Fruit fly (Drosophila melanogaster) whole organism, wandering third instar larva: Measurements from ENCODE around the gene cav.

Experiments
- Abd-B ChIP-seq: fragments of >200 bp; optimal IDR thresholded peaks from 2 replicates; lab custom pipeline; 2017; ENCODE audit warnings: missing biosample characterization, missing genetic modification characterization
- CG32264 ChIP-seq: fragments of 200-800 bp; sonication (Bioruptor generic); optimal IDR thresholded peaks from 2 replicates; lab custom pipeline; 2016; ENCODE audit warnings: missing biosample characterization, missing genetic modification characterization
- CG9705 ChIP-seq: fragments of 200-800 bp; sonication (Bioruptor generic); optimal IDR thresholded peaks from 2 replicates; lab custom pipeline; 2018; ENCODE audit warnings: missing biosample characterization, mild to moderate bottlenecking, missing genetic modification characterization
- Dfd ChIP-seq: fragments of >200 bp; optimal IDR thresholded peaks from 2 replicates; lab custom pipeline; 2017; ENCODE audit warnings: missing biosample characterization, missing genetic modification characterization
- Dif ChIP-seq: fragments of 200-275, 200-300 bp; sonication (Bioruptor generic); optimal IDR thresholded peaks from 2 replicates; lab custom pipeline; 2018; ENCODE audit warnings: missing biosample characterization, missing genetic modification characterization; ENCODE audit not compliant: partially characterized antibody
- GATAd ChIP-seq: sonication (Bioruptor generic); optimal IDR thresholded peaks from 2 replicates; lab custom pipeline; 2016; ENCODE audit warnings: missing biosample characterization, missing genetic modification characterization
- HLH106 ChIP-seq: fragments of 200-800 bp; optimal IDR thresholded peaks from 3 replicates; lab custom pipeline; 2019; ENCODE audit warnings: missing biosample characterization, mild to moderate bottlenecking, missing genetic modification characterization, moderate library complexity
- Hr78 ChIP-seq: fragments of >200 bp; optimal IDR thresholded peaks from 2 replicates; lab custom pipeline; 2017; ENCODE audit warnings: missing biosample characterization, missing genetic modification characterization
- Hr83 ChIP-seq: fragments of 200-300 bp; sonication (Bioruptor generic); optimal IDR thresholded peaks from 2 replicates; lab custom pipeline; 2016; ENCODE audit warnings: missing biosample characterization, mild to moderate bottlenecking, missing genetic modification characterization, moderate library complexity; ENCODE audit not compliant: poor library complexity, severe bottlenecking
- Jra ChIP-seq: sonication (Bioruptor generic); optimal IDR thresholded peaks from 2 replicates; lab custom pipeline; 2016; ENCODE audit warnings: missing biosample characterization, missing genetic modification characterization
- Mio ChIP-seq: sonication (Bioruptor generic); optimal IDR thresholded peaks from 2 replicates; lab custom pipeline; 2016; ENCODE audit warnings: missing biosample characterization, missing genetic modification characterization
- Myc ChIP-seq: fragments of >200 bp; optimal IDR thresholded peaks from 2 replicates; lab custom pipeline; 2017
- N ChIP-seq: fragments of >200 bp; optimal IDR thresholded peaks from 2 replicates; lab custom pipeline; 2018; ENCODE audit warnings: missing biosample characterization, missing external identifiers, missing genetic modification characterization
- OdsH ChIP-seq: fragments of 200-800 bp; sonication (Bioruptor generic); optimal IDR thresholded peaks from 2 replicates; lab custom pipeline; 2016; ENCODE audit warnings: missing biosample characterization, mild to moderate bottlenecking, missing genetic modification characterization
- Rel ChIP-seq, 2 experiments: fragments of 200-800 bp; sonication (Bioruptor generic) in 1 of 2; optimal IDR thresholded peaks; 2 replicates in 1 of 2; 3 replicates in 1 of 2; lab custom pipeline; 2016 to 2019; ENCODE audit warnings: mild to moderate bottlenecking in 2 of 2, missing biosample characterization in 2 of 2, missing genetic modification characterization in 2 of 2, moderate library complexity in 1 of 2
- Sp1 ChIP-seq: fragments of 200-800 bp; sonication (Bioruptor generic); optimal IDR thresholded peaks from 3 replicates; lab custom pipeline; 2019; ENCODE audit warnings: missing biosample characterization, mild to moderate bottlenecking, missing genetic modification characterization, moderate library complexity
- Vsx2 ChIP-seq: fragments of 200-300, 225-300 bp; sonication (Bioruptor generic); optimal IDR thresholded peaks from 2 replicates; lab custom pipeline; 2018; ENCODE audit warnings: missing biosample characterization, missing genetic modification characterization; ENCODE audit not compliant: partially characterized antibody
- br ChIP-seq: fragments of 200-800 bp; sonication (Bioruptor generic); optimal IDR thresholded peaks from 2 replicates; lab custom pipeline; 2016; ENCODE audit warnings: missing biosample characterization, missing genetic modification characterization
- brk ChIP-seq: fragments of 200-800 bp; sonication (Bioruptor generic); optimal IDR thresholded peaks from 2 replicates; lab custom pipeline; 2016; ENCODE audit warnings: missing biosample characterization, mild to moderate bottlenecking, missing genetic modification characterization
- dl ChIP-seq, 2 experiments: fragments of 175-275, 200-275 bp in 1 of 2; fragments of 200-275 bp in 1 of 2; sonication (Bioruptor generic); optimal IDR thresholded peaks; lab custom pipeline; 2018; ENCODE audit warnings: mild to moderate bottlenecking in 2 of 2, missing biosample characterization in 2 of 2, missing genetic modification characterization in 2 of 2, moderate library complexity in 2 of 2; ENCODE audit not compliant: partially characterized antibody in 2 of 2, insufficient read depth in 1 of 2
- dsf ChIP-seq: sonication (Bioruptor generic); optimal IDR thresholded peaks from 2 replicates; lab custom pipeline; 2016; ENCODE audit warnings: missing biosample characterization, missing genetic modification characterization, borderline replicate concordance
- ey ChIP-seq: fragments of 200-800 bp; sonication (Bioruptor generic); optimal IDR thresholded peaks from 2 replicates; lab custom pipeline; 2016; ENCODE audit warnings: missing biosample characterization, missing genetic modification characterization
- foxo ChIP-seq, 2 experiments: fragments of 200-800 bp; sonication (Bioruptor generic); optimal IDR thresholded peaks; 2 replicates in 1 of 2; 3 replicates in 1 of 2; lab custom pipeline; 2016 to 2017; ENCODE audit warnings: missing biosample characterization in 2 of 2, missing genetic modification characterization in 2 of 2
- fru ChIP-seq: fragments of 200-800 bp; sonication (Bioruptor generic); optimal IDR thresholded peaks from 3 replicates; lab custom pipeline; 2016; ENCODE audit warnings: missing biosample characterization, mild to moderate bottlenecking, missing genetic modification characterization
- jim ChIP-seq: fragments of 175-275, 200-325 bp; sonication (Bioruptor generic); optimal IDR thresholded peaks from 2 replicates; lab custom pipeline; 2016; ENCODE audit warnings: missing biosample characterization, mild to moderate bottlenecking, missing genetic modification characterization
- lola ChIP-seq: fragments of >200 bp; optimal IDR thresholded peaks from 2 replicates; lab custom pipeline; 2017; ENCODE audit warnings: missing biosample characterization, missing genetic modification characterization
- pan ChIP-seq: fragments of >200 bp; optimal IDR thresholded peaks from 2 replicates; lab custom pipeline; 2017
- psq ChIP-seq: fragments of 200-800 bp; sonication (Bioruptor generic); optimal IDR thresholded peaks from 3 replicates; lab custom pipeline; 2017; ENCODE audit warnings: missing biosample characterization, mild to moderate bottlenecking, missing genetic modification characterization, moderate library complexity
- rgr ChIP-seq: fragments of 200-800 bp; sonication (Bioruptor generic); optimal IDR thresholded peaks from 3 replicates; lab custom pipeline; 2016; ENCODE audit warnings: missing biosample characterization, mild to moderate bottlenecking, missing genetic modification characterization
- sage ChIP-seq: fragments of 200-800 bp; sonication (Bioruptor generic); optimal IDR thresholded peaks from 2 replicates; lab custom pipeline; 2016; ENCODE audit warnings: missing biosample characterization, mild to moderate bottlenecking, missing genetic modification characterization
- sv ChIP-seq: fragments of 200-800 bp; sonication (Bioruptor generic); optimal IDR thresholded peaks from 3 replicates; lab custom pipeline; 2016; ENCODE audit warnings: missing biosample characterization, missing genetic modification characterization
- tai ChIP-seq: sonication (Bioruptor generic); optimal IDR thresholded peaks from 2 replicates; lab custom pipeline; 2016; ENCODE audit warnings: missing biosample characterization, missing genetic modification characterization
- usp ChIP-seq: fragments of >200 bp; optimal IDR thresholded peaks from 2 replicates; lab custom pipeline; 2017; ENCODE audit warnings: missing biosample characterization, missing genetic modification characterization
- woc ChIP-seq: sonication (Bioruptor generic); optimal IDR thresholded peaks from 2 replicates; lab custom pipeline; 2016; ENCODE audit warnings: missing biosample characterization, mild to moderate bottlenecking, missing genetic modification characterization

Gene cav

DNA sequence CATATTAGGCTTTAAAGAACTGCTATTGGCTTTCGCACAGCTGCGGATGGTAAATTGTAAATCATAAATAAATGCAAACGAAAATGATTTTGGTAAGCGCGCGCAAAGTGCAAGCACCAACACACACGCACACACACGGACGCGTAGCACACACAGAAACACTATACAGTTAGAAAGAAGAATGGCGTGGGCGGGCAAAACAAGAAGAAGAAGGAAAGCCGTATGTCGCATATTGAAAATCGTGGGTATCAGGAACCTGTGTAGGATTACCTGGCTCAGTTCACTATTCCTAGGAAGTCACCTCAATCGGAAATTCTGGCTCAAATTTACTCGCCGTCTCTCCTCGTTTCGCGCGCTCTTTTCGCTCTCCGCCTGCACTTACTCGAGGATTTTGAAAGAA lies at the start of gene cav:
Gene cav (plus strand): TSS at position 259 of the 400 bp plus-strand sequence.
- TF ChIP-seq OdsH (GFP tag; lab: Kevin White, UChicago) (no peak), Dif (GFP tag; lab: Kevin White, UChicago) (peak; percentile 20)

- TF ChIP-seq lola (GFP tag; lab: Kevin White, UChicago): no peak
- no peak for TF ChIP-seq Abd-B (GFP tag; lab: Kevin White, UChicago)
- no peak for TF ChIP-seq Myc (lab: Kevin White, UChicago)
- no peak for TF ChIP-seq Jra (GFP tag; lab: Kevin White, UChicago)
- TF ChIP-seq jim: no peak
- TF ChIP-seq Dfd (GFP tag; lab: Kevin White, UChicago): no peak
- no peak for TF ChIP-seq Hr78 (GFP tag; lab: Kevin White, UChicago)
- no peak for TF ChIP-seq fru
- no peak for TF ChIP-seq CG32264 (GFP tag; lab: Kevin White, UChicago)
- no peak for TF ChIP-seq foxo (GFP tag; optimal IDR thresholded peaks at IDR 0.05; lab: Kevin White, UChicago)
- no peak for TF ChIP-seq dsf
- TF ChIP-seq rgr (GFP tag; lab: Kevin White, UChicago): no peak
- no peak for TF ChIP-seq Rel (GFP tag; optimal IDR thresholded peaks at IDR 0.05; lab: Kevin White, UChicago)
- no peak for TF ChIP-seq Rel (tag; optimal IDR thresholded peaks at IDR 0.05; lab: Kevin White, UChicago)
- TF ChIP-seq Sp1 (GFP tag; lab: Kevin White, UChicago): no peak
- no peak for TF ChIP-seq dl (GFP tag; optimal IDR thresholded peaks at IDR 0.05; lab: Kevin White, UChicago; ENCODE audit: insufficient read depth in 1 of 2, partially characterized antibody in 2 of 2)
- TF ChIP-seq OdsH (GFP tag; lab: Kevin White, UChicago): no peak
- TF ChIP-seq, all 38 proteins: peak for 0
Observed at dm6 chr3R:24172379-24172778, 48.5 kb upstream of the cav start, which contains the start of gene CG13606. Gene CG13606, plus strand, starts transcription at chr3R:24172628.

dm6 chr3R:24186188-24186587 lies 34.7 kb upstream of the cav start, which contains the start of gene mora:
Gene mora, plus strand, starts transcription at chr3R:24186359.
- TF ChIP-seq lola (GFP tag; lab: Kevin White, UChicago): no peak
- TF ChIP-seq Hr83: no peak
- TF ChIP-seq ey (GFP tag; lab: Kevin White, UChicago): no peak
- no peak for TF ChIP-seq pan (lab: Kevin White, UChicago)
- no peak for TF ChIP-seq psq (GFP tag; lab: Kevin White, UChicago)
- TF ChIP-seq usp: no peak
- TF ChIP-seq Vsx2: no peak
- no peak for TF ChIP-seq woc
- no peak for TF ChIP-seq dsf
- TF ChIP-seq dl (GFP tag; optimal IDR thresholded peaks at IDR 0.05; lab: Kevin White, UChicago; ENCODE audit: insufficient read depth in 1 of 2, partially characterized antibody in 2 of 2): no peak
- no peak for TF ChIP-seq Mio (GFP tag; lab: Kevin White, UChicago)
- TF ChIP-seq N (GFP tag; lab: Kevin White, UChicago): no peak
- no peak for TF ChIP-seq Abd-B (GFP tag; lab: Kevin White, UChicago)
- no peak for TF ChIP-seq fru
- TF ChIP-seq Dfd (GFP tag; lab: Kevin White, UChicago): no peak
- TF ChIP-seq Dif (GFP tag; lab: Kevin White, UChicago): no peak
- no peak for TF ChIP-seq sage (GFP tag; lab: Kevin White, UChicago)
- TF ChIP-seq sv (GFP tag; lab: Kevin White, UChicago): no peak
- no peak for TF ChIP-seq rgr (GFP tag; lab: Kevin White, UChicago)

DNA sequence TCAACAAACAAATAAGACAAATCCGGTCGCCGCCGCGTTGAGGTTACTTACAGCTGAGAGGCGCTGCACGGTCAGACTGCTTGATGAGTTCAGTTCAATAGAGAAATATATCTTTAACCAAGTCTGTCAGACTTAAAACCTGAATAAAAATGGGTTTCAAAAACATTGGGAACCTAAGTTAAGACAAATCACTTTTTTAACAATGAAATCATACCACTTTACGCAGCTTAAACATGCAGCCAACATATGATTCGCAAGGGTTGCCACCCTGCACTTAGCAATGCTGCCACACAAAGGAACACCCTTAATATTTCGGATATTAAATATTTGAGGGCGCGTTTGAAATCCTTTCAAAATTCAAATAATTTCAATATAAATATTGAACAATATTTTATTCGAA lies 32.3 kb upstream of the cav start, which contains the start of gene CG5515:
Gene CG5515 (minus strand): TSS at position 278 of the 400 bp plus-strand sequence.
- TF ChIP-seq pan (lab: Kevin White, UChicago): no peak
- peak; percentile 19 for TF ChIP-seq Myc (lab: Kevin White, UChicago)
- peak; percentile 100 for TF ChIP-seq Vsx2
- peak; percentile 49 for TF ChIP-seq br (GFP tag; lab: Kevin White, UChicago)
- peak; percentile 76 for TF ChIP-seq rgr (GFP tag; lab: Kevin White, UChicago)
- peak; percentile 64 for TF ChIP-seq Jra (GFP tag; lab: Kevin White, UChicago)
- peak; percentile 40 for TF ChIP-seq psq (GFP tag; lab: Kevin White, UChicago)
- peak; percentile 82 for TF ChIP-seq tai (GFP tag; lab: Kevin White, UChicago)
- TF ChIP-seq foxo (GFP tag; optimal IDR thresholded peaks at IDR 0.05; lab: Kevin White, UChicago): peak in 1 of 2 experiments; percentile 79
- peak; percentile 43 for TF ChIP-seq woc
- TF ChIP-seq dl (GFP tag; optimal IDR thresholded peaks at IDR 0.05; lab: Kevin White, UChicago; ENCODE audit: insufficient read depth in 1 of 2, partially characterized antibody in 2 of 2): peak; percentile 73 to 95
- no peak for TF ChIP-seq Abd-B (GFP tag; lab: Kevin White, UChicago)
- peak; percentile 67 for TF ChIP-seq HLH106 (tag; lab: Kevin White, UChicago)
- TF ChIP-seq Mio (GFP tag; lab: Kevin White, UChicago): no peak
- peak; percentile 10 for TF ChIP-seq sage (GFP tag; lab: Kevin White, UChicago)
- no peak for TF ChIP-seq brk (GFP tag; lab: Kevin White, UChicago)
- TF ChIP-seq Hr83: no peak
- peak; percentile 61 for TF ChIP-seq OdsH (GFP tag; lab: Kevin White, UChicago)
- TF ChIP-seq GATAd (GFP tag; lab: Kevin White, UChicago): peak; percentile 15
- TF ChIP-seq dsf: peak; percentile 47
- peak; percentile 32 for TF ChIP-seq CG9705 (GFP tag; lab: Kevin White, UChicago)
- TF ChIP-seq ey (GFP tag; lab: Kevin White, UChicago): peak; percentile 63
- no peak for TF ChIP-seq Dfd (GFP tag; lab: Kevin White, UChicago)
- peak; percentile 77 for TF ChIP-seq sv (GFP tag; lab: Kevin White, UChicago)
- TF ChIP-seq Dif (GFP tag; lab: Kevin White, UChicago): peak; percentile 98
